Worm (Caenorhabditis elegans): ENCODE results near the gene srlf-29.

DNA sequence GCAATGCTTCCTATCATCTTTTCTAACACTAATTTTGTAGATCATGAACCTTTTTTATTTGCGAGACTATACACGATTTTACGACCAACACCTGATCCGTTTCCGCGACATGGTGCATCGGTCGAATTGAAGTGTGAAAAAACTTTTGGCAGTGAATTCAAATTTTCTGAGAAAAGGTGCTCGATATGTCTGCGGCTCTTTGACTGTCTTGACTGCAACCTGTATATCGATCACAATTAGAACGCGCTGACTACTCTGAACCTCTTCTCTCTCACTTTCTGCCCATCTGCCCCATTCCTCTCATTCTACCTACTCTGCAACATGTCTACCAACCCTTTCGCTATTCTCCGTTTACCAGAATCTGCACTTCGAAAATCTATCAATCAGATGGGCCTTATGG, 16.1 kb downstream of the srlf-29 start, which contains the start of gene fbxb-26:
- TF ChIP-seq ceh-40 (GFP tag; IDR thresholded peaks at IDR 0.05) = no peak
- no peak for TF ChIP-seq him-1 (tag; optimal IDR thresholded peaks at IDR 0.05)
- no peak for TF ChIP-seq nfyb-1 (GFP tag; IDR thresholded peaks at IDR 0.05)
- no peak for TF ChIP-seq T07F8.4 (tag; optimal IDR thresholded peaks at IDR 0.05)
- TF ChIP-seq ama-1 (optimal IDR thresholded peaks at IDR 0.05) = no peak
- TF ChIP-seq ama-1 (GFP tag; optimal IDR thresholded peaks at IDR 0.05) = no peak
- no peak for TF ChIP-seq C06A6.2 (GFP tag; conservative IDR thresholded peaks at IDR 0.05)
- no peak for TF ChIP-seq unc-62 (GFP tag; optimal IDR thresholded peaks at IDR 0.05)
- no peak for TF ChIP-seq lsy-27 (tag; optimal IDR thresholded peaks at IDR 0.05; ENCODE audit: borderline replicate concordance, insufficient read depth)
- TF ChIP-seq aptf-2 (GFP tag; conservative IDR thresholded peaks at IDR 0.05) = no peak
- TF ChIP-seq madf-8 (GFP tag; conservative IDR thresholded peaks at IDR 0.05) = no peak
- TF ChIP-seq F33H1.4 (GFP tag; IDR thresholded peaks at IDR 0.05) = no peak
- no peak for TF ChIP-seq mxl-1 (tag; optimal IDR thresholded peaks at IDR 0.05)
- TF ChIP-seq somi-1 (GFP tag; optimal IDR thresholded peaks at IDR 0.05) = no peak
